Worm (Caenorhabditis elegans) whole organism, L1 larva: ENCODE measurements around the gene dyf-11.

Source experiments
- C34B4.2 ChIP-seq: sonication (generic microtip); optimal IDR thresholded peaks from 2 replicates; lab custom pipeline; 2017; ENCODE audit warnings: mild to moderate bottlenecking, missing genetic modification characterization, missing compliant biosample characterization
- Y116A8C.19 ChIP-seq: sonication (generic microtip); optimal IDR thresholded peaks from 2 replicates; lab custom pipeline; 2016; ENCODE audit warnings: missing compliant biosample characterization, missing genetic modification characterization, borderline replicate concordance
- ces-1 ChIP-seq: fragments of 150-350 bp; optimal IDR thresholded peaks from 2 replicates; lab custom pipeline; 2014; ENCODE audit warnings: missing biosample characterization, missing genetic modification reagents, missing genetic modification characterization
- egl-27 ChIP-seq, 2 experiments: fragments of 150-350 bp in 1 of 2; sonication (generic microtip); optimal IDR thresholded peaks; 3 replicates each; lab custom pipeline; 2017 to 2018; ENCODE audit warnings: missing biosample characterization in 2 of 2, missing genetic modification characterization in 2 of 2, missing genetic modification reagents in 2 of 2
- lin-35 ChIP-seq, 2 experiments: fragments of 150-350 bp; optimal IDR thresholded peaks; 2 replicates each; lab custom pipeline; 2014; ENCODE audit warnings: missing biosample characterization in 2 of 2, missing genetic modification characterization in 2 of 2, missing genetic modification reagents in 2 of 2
- lir-3 ChIP-seq: sonication (generic microtip); optimal IDR thresholded peaks from 2 replicates; lab custom pipeline; 2016; ENCODE audit warnings: mild to moderate bottlenecking, missing genetic modification characterization, moderate library complexity, missing compliant biosample characterization; ENCODE audit not compliant: poor library complexity
- nhr-28 ChIP-seq: fragments of 150-350 bp; optimal IDR thresholded peaks from 2 replicates; lab custom pipeline; 2014; ENCODE audit warnings: missing biosample characterization, missing genetic modification characterization
- nhr-77 ChIP-seq: fragments of 150-350 bp; optimal IDR thresholded peaks from 2 replicates; lab custom pipeline; 2014; ENCODE audit warnings: missing biosample characterization, missing genetic modification characterization
- pqm-1 ChIP-seq: sonication (generic microtip); optimal IDR thresholded peaks from 3 replicates; lab custom pipeline; 2017; ENCODE audit warnings: missing biosample characterization, missing genetic modification characterization
- skn-1 ChIP-seq: fragments of 150-350 bp; optimal IDR thresholded peaks from 2 replicates; lab custom pipeline; 2014; ENCODE audit warnings: missing biosample characterization, missing genetic modification characterization
- snpc-4 ChIP-seq: fragments of 150-350 bp; optimal IDR thresholded peaks from 2 replicates; lab custom pipeline; 2014; ENCODE audit warnings: missing biosample characterization, missing genetic modification characterization
- sox-4 ChIP-seq: sonication (generic microtip); optimal IDR thresholded peaks from 2 replicates; lab custom pipeline; 2016; ENCODE audit warnings: missing genetic modification characterization, missing compliant biosample characterization
- unc-86 ChIP-seq: sonication (generic microtip); optimal IDR thresholded peaks from 2 replicates; lab custom pipeline; 2016; ENCODE audit warnings: missing genetic modification characterization, missing compliant biosample characterization

ce11 chrX:770537-770936 is 7.0 kb downstream of the dyf-11 start, which contains the start of gene T04G9.7:
- TF ChIP-seq ces-1 (GFP tag; lab: Kevin White, UChicago), result no peak
- TF ChIP-seq nhr-28 (tag; lab: Kevin White, UChicago), result no peak
- no peak for TF ChIP-seq Y116A8C.19 (tag; lab: Kevin White, UChicago)
- no peak for TF ChIP-seq sox-4 (tag; lab: Kevin White, UChicago)
- no peak for TF ChIP-seq snpc-4
- TF ChIP-seq nhr-77 (tag; lab: Kevin White, UChicago), result no peak
- TF ChIP-seq skn-1 (tag; lab: Kevin White, UChicago), result no peak
- TF ChIP-seq pqm-1, result no peak
- no peak for TF ChIP-seq egl-27 (tag; optimal IDR thresholded peaks at IDR 0.05; lab: Kevin White, UChicago)
- TF ChIP-seq C34B4.2 (tag; lab: Kevin White, UChicago), result no peak
- TF ChIP-seq unc-86, result no peak
- no peak for TF ChIP-seq lir-3 (tag; lab: Kevin White, UChicago)
- no peak for TF ChIP-seq lin-35 (GFP tag; optimal IDR thresholded peaks at IDR 0.05; lab: Kevin White, UChicago)
